Worm (Caenorhabditis elegans) whole organism, mixed stage, embryonic: Measurements from ENCODE around the gene C16D9.5.

Experiments used
- bed-3 ChIP-seq: fragments of 200-800 bp; sonication (Bioruptor generic); optimal IDR thresholded peaks from 3 replicates; lab custom pipeline; 2018; ENCODE audit warnings: mild to moderate bottlenecking, missing genetic modification characterization, moderate library complexity, missing compliant biosample characterization
- blmp-1 ChIP-seq: fragments of 150-350 bp; optimal IDR thresholded peaks from 2 replicates; lab custom pipeline; 2014; ENCODE audit warnings: missing biosample characterization, missing genetic modification characterization
- ceh-39 ChIP-seq: fragments of 150-350 bp; optimal IDR thresholded peaks from 2 replicates; lab custom pipeline; 2014; ENCODE audit warnings: missing biosample characterization, missing genetic modification characterization
- ceh-43 ChIP-seq: fragments of 200-800 bp; sonication (Bioruptor generic); optimal IDR thresholded peaks from 2 replicates; lab custom pipeline; 2018; ENCODE audit warnings: mild to moderate bottlenecking, missing genetic modification characterization, moderate library complexity, missing compliant biosample characterization
- ces-1 ChIP-seq: fragments of 150-350 bp; optimal IDR thresholded peaks from 2 replicates; lab custom pipeline; 2014; ENCODE audit warnings: missing biosample characterization, missing genetic modification reagents, missing genetic modification characterization
- cnd-1 ChIP-seq: fragments of 200-800 bp; sonication (Bioruptor generic); optimal IDR thresholded peaks from 2 replicates; lab custom pipeline; 2018; ENCODE audit warnings: mild to moderate bottlenecking, missing genetic modification characterization, missing compliant biosample characterization
- drap-1 ChIP-seq: fragments of 200-800 bp; sonication (Bioruptor generic); optimal IDR thresholded peaks from 3 replicates; lab custom pipeline; 2018; ENCODE audit warnings: mild to moderate bottlenecking, missing genetic modification characterization, missing compliant biosample characterization
- elt-1 ChIP-seq: sonication (generic microtip); optimal IDR thresholded peaks from 2 replicates; lab custom pipeline; 2017; ENCODE audit warnings: missing genetic modification characterization, mild to moderate bottlenecking, missing compliant biosample characterization, antibody characterized with exemption, moderate library complexity, borderline replicate concordance; ENCODE audit not compliant: insufficient read depth
- elt-3 ChIP-seq: fragments of 150-350 bp; optimal IDR thresholded peaks from 2 replicates; lab custom pipeline; 2014; ENCODE audit warnings: missing biosample characterization, missing genetic modification characterization
- ham-2 ChIP-seq: fragments of 200-800 bp; sonication (Bioruptor generic); optimal IDR thresholded peaks from 2 replicates; lab custom pipeline; 2018; ENCODE audit warnings: mild to moderate bottlenecking, missing genetic modification characterization, missing compliant biosample characterization
- hlh-1 ChIP-seq: fragments of 150-350 bp; optimal IDR thresholded peaks from 2 replicates; lab custom pipeline; 2014; ENCODE audit warnings: missing biosample characterization, missing genetic modification reagents, missing genetic modification characterization
- lin-13 ChIP-seq: fragments of 150-350 bp; optimal IDR thresholded peaks from 2 replicates; lab custom pipeline; 2014; ENCODE audit warnings: missing biosample characterization, missing genetic modification characterization
- lin-32 ChIP-seq: fragments of 200-800 bp; sonication (Bioruptor generic); optimal IDR thresholded peaks from 2 replicates; lab custom pipeline; 2018; ENCODE audit warnings: mild to moderate bottlenecking, missing genetic modification characterization, missing compliant biosample characterization
- lsy-2 ChIP-seq: fragments of 150-350 bp; optimal IDR thresholded peaks from 2 replicates; lab custom pipeline; 2014; ENCODE audit warnings: missing biosample characterization, missing genetic modification characterization
- mab-5 ChIP-seq: fragments of 150-350 bp; optimal IDR thresholded peaks from 2 replicates; lab custom pipeline; 2014; ENCODE audit warnings: missing biosample characterization, missing genetic modification characterization
- mep-1 ChIP-seq: fragments of 150-350 bp; optimal IDR thresholded peaks from 2 replicates; lab custom pipeline; 2017; ENCODE audit warnings: missing biosample characterization, missing genetic modification reagents, missing genetic modification characterization, inconsistent platforms
- mls-2 ChIP-seq: sonication (generic microtip); optimal IDR thresholded peaks from 2 replicates; lab custom pipeline; 2016; ENCODE audit warnings: mild to moderate bottlenecking, missing genetic modification characterization, moderate library complexity, missing compliant biosample characterization
- nhr-12 ChIP-seq: fragments of 150-350 bp; optimal IDR thresholded peaks from 2 replicates; lab custom pipeline; 2014; ENCODE audit warnings: missing biosample characterization, missing genetic modification characterization
- nhr-237 ChIP-seq: fragments of 150-350 bp; optimal IDR thresholded peaks from 2 replicates; lab custom pipeline; 2014; ENCODE audit warnings: missing biosample characterization, missing genetic modification characterization
- nhr-28 ChIP-seq: fragments of 150-350 bp; optimal IDR thresholded peaks from 2 replicates; lab custom pipeline; 2014; ENCODE audit warnings: missing biosample characterization, missing genetic modification characterization
- nhr-76 ChIP-seq: sonication (generic microtip); optimal IDR thresholded peaks from 2 replicates; lab custom pipeline; 2017; ENCODE audit warnings: missing biosample characterization, missing genetic modification characterization
- pha-4 ChIP-seq: fragments of 150-350 bp; optimal IDR thresholded peaks from 2 replicates; lab custom pipeline; 2018; ENCODE audit warnings: missing biosample characterization, missing genetic modification reagents, missing genetic modification characterization
- sem-2 ChIP-seq: fragments of 200-800 bp; sonication (Bioruptor generic); optimal IDR thresholded peaks from 2 replicates; lab custom pipeline; 2018; ENCODE audit warnings: mild to moderate bottlenecking, missing genetic modification characterization, missing compliant biosample characterization
- snpc-4 ChIP-seq: fragments of 150-350 bp; optimal IDR thresholded peaks from 2 replicates; lab custom pipeline; 2014; ENCODE audit warnings: missing biosample characterization, missing genetic modification characterization
- sptf-1 ChIP-seq: sonication (generic microtip); optimal IDR thresholded peaks from 2 replicates; lab custom pipeline; 2017; ENCODE audit warnings: mild to moderate bottlenecking, missing genetic modification characterization, moderate library complexity, missing compliant biosample characterization
- tbx-8 ChIP-seq: fragments of 200-800 bp; sonication (Bioruptor generic); optimal IDR thresholded peaks from 2 replicates; lab custom pipeline; 2018; ENCODE audit warnings: mild to moderate bottlenecking, missing genetic modification characterization, moderate library complexity, missing compliant biosample characterization
- unc-120 ChIP-seq: sonication (generic microtip); optimal IDR thresholded peaks from 2 replicates; lab custom pipeline; 2017; ENCODE audit warnings: missing genetic modification characterization, missing compliant biosample characterization; ENCODE audit not compliant: poor library complexity, severe bottlenecking
- unc-39 ChIP-seq: fragments of 150-350 bp; optimal IDR thresholded peaks from 2 replicates; lab custom pipeline; 2014; ENCODE audit warnings: missing biosample characterization, missing genetic modification characterization
- unc-62 ChIP-seq: fragments of 150-350 bp; optimal IDR thresholded peaks from 2 replicates; lab custom pipeline; 2014; ENCODE audit warnings: missing biosample characterization, missing genetic modification reagents, missing genetic modification characterization
- zip-8 ChIP-seq: fragments of 150-350 bp; optimal IDR thresholded peaks from 2 replicates; lab custom pipeline; 2014; ENCODE audit warnings: missing biosample characterization, missing genetic modification characterization
- ztf-11 ChIP-seq: fragments of 150-350 bp; optimal IDR thresholded peaks from 2 replicates; lab custom pipeline; 2014; ENCODE audit warnings: missing biosample characterization, missing genetic modification characterization

The C16D9.5 gene

ce11 chrV:8245457-8245856 lies at the start of gene C16D9.5:
C16D9.5 (minus strand) TSS chrV:8245557.
- TF ChIP-seq bed-3 (GFP tag; lab: Kevin White, UChicago) (no peak), nhr-12 (tag; lab: Kevin White, UChicago) (no peak), unc-39 (tag; lab: Kevin White, UChicago) (no peak), sem-2 (GFP tag; lab: Kevin White, UChicago) (no peak), ceh-43 (no peak), elt-1 (no peak)
- TF ChIP-seq, all 35 proteins: peak for 0

- TF ChIP-seq unc-39 (tag; lab: Kevin White, UChicago): no peak
- TF ChIP-seq ceh-39: no peak
- TF ChIP-seq pha-4: no peak
- no peak for TF ChIP-seq lsy-2
- TF ChIP-seq nhr-76 (tag; lab: Kevin White, UChicago): no peak
- no peak for TF ChIP-seq bed-3 (GFP tag; lab: Kevin White, UChicago)
- no peak for TF ChIP-seq hlh-1 (tag; lab: Kevin White, UChicago)
- TF ChIP-seq unc-62: no peak
- no peak for TF ChIP-seq mls-2 (tag; lab: Kevin White, UChicago)
- no peak for TF ChIP-seq unc-120 (tag; lab: Kevin White, UChicago)
- no peak for TF ChIP-seq cnd-1 (tag; lab: Kevin White, UChicago)
- TF ChIP-seq ceh-43: no peak
- TF ChIP-seq ces-1 (GFP tag; lab: Kevin White, UChicago): no peak
- TF ChIP-seq snpc-4 (tag; lab: Kevin White, UChicago): no peak
- TF ChIP-seq elt-3: no peak
Measured at ce11 chrV:8291764-8292163, 46.4 kb upstream of the C16D9.5 start, which contains the start of gene srg-33. srg-33 (plus strand) TSS chrV:8292064.

ce11 chrV:8288125-8288806 lies 42.9 kb upstream of the C16D9.5 start:
- no peak for TF ChIP-seq lin-13 (tag; lab: Kevin White, UChicago)
- TF ChIP-seq mep-1 (tag; lab: Kevin White, UChicago): no peak
- TF ChIP-seq nhr-237 (tag; lab: Kevin White, UChicago): no peak
- no peak for TF ChIP-seq blmp-1 (tag; lab: Kevin White, UChicago)
- TF ChIP-seq ztf-11 (tag; lab: Kevin White, UChicago): no peak
- no peak for TF ChIP-seq tbx-8 (GFP tag; lab: Kevin White, UChicago)
- no peak for TF ChIP-seq nhr-28 (tag; lab: Kevin White, UChicago)
- TF ChIP-seq ceh-43: no peak
- no peak for TF ChIP-seq nhr-76 (tag; lab: Kevin White, UChicago)
- no peak for TF ChIP-seq zip-8 (tag; lab: Kevin White, UChicago)
- no peak for TF ChIP-seq drap-1 (GFP tag; lab: Kevin White, UChicago)
- TF ChIP-seq ham-2 (GFP tag; lab: Kevin White, UChicago): no peak

- TF ChIP-seq blmp-1 (tag; lab: Kevin White, UChicago): no peak
- no peak for TF ChIP-seq lin-32
- no peak for TF ChIP-seq nhr-76 (tag; lab: Kevin White, UChicago)
- TF ChIP-seq mab-5 (tag; lab: Kevin White, UChicago): no peak
- TF ChIP-seq ztf-11 (tag; lab: Kevin White, UChicago): no peak
- no peak for TF ChIP-seq tbx-8 (GFP tag; lab: Kevin White, UChicago)
- no peak for TF ChIP-seq sptf-1 (tag; lab: Kevin White, UChicago)
- TF ChIP-seq nhr-28 (tag; lab: Kevin White, UChicago): no peak
Measured at ce11 chrV:8285455-8285854, 40.1 kb upstream of the C16D9.5 start.

ce11 chrV:8284800-8285199 lies 39.4 kb upstream of the C16D9.5 start, which contains the start of gene slc-17.5:
slc-17.5 (minus strand) TSS chrV:8284900.
- TF ChIP-seq tbx-8 (GFP tag; lab: Kevin White, UChicago) (no peak), unc-62 (no peak), snpc-4 (tag; lab: Kevin White, UChicago) (no peak), sptf-1 (tag; lab: Kevin White, UChicago) (no peak), lin-32 (no peak), mep-1 (tag; lab: Kevin White, UChicago) (no peak), drap-1 (GFP tag; lab: Kevin White, UChicago) (no peak)
